Worm (Caenorhabditis elegans): ENCODE results near the gene spp-7.
"Not testable (repeated sequence)": the region's sequence is repeated elsewhere in the genome, so short reads cannot be mapped to it uniquely, and the experiment has no call there.

spp-7 gene

ce11 chrIV:5415696-5416095 lies at the start of gene spp-7:
TSS of gene spp-7 (minus strand) at chrIV:5415796.
- TF ChIP-seq tlp-1 (tag; optimal IDR thresholded peaks at IDR 0.05): no peak
- no peak for TF ChIP-seq lsy-2 (tag; optimal IDR thresholded peaks at IDR 0.05)
- no peak for TF ChIP-seq tbx-2 (tag; optimal IDR thresholded peaks at IDR 0.05)
- no peak for TF ChIP-seq zip-4 (GFP tag; optimal IDR thresholded peaks at IDR 0.05)
- TF ChIP-seq nhr-12 (tag; optimal IDR thresholded peaks at IDR 0.05): no peak
- TF ChIP-seq nhr-11 (tag; optimal IDR thresholded peaks at IDR 0.05): no peak
- TF ChIP-seq ztf-4 (tag; optimal IDR thresholded peaks at IDR 0.05): no peak
- no peak for TF ChIP-seq hlh-17 (GFP tag; optimal IDR thresholded peaks at IDR 0.05; ENCODE audit: borderline replicate concordance)
- TF ChIP-seq sup-37 (GFP tag; optimal IDR thresholded peaks at IDR 0.05): no peak
- no peak for TF ChIP-seq ztf-11 (tag; optimal IDR thresholded peaks at IDR 0.05)
- TF ChIP-seq nhr-20 (tag; optimal IDR thresholded peaks at IDR 0.05): no peak
- TF ChIP-seq pax-3 (tag; optimal IDR thresholded peaks at IDR 0.05): no peak
- TF ChIP-seq nhr-237 (tag; optimal IDR thresholded peaks at IDR 0.05): no peak
- no peak for TF ChIP-seq snpc-4 (tag; optimal IDR thresholded peaks at IDR 0.05)

ce11 chrIV:5464403-5464802 lies 48.8 kb upstream of the spp-7 start, which contains the start of gene Y52D5A.2:
TSS of gene Y52D5A.2 (minus strand) at chrIV:5464503.
- not testable (repeated sequence) for TF ChIP-seq blmp-1 (tag; optimal IDR thresholded peaks at IDR 0.05); unc-130 (tag; optimal IDR thresholded peaks at IDR 0.05); zip-4 (GFP tag; optimal IDR thresholded peaks at IDR 0.05)

- no peak for TF ChIP-seq pqm-1 (tag; optimal IDR thresholded peaks at IDR 0.05)
Measured at ce11 chrIV:5462820-5463219, 47.2 kb upstream of the spp-7 start.

- not testable (repeated sequence) for TF ChIP-seq zip-4 (GFP tag; optimal IDR thresholded peaks at IDR 0.05); isw-1 (GFP tag; IDR thresholded peaks at IDR 0.05); lin-13 (GFP tag; optimal IDR thresholded peaks at IDR 0.05)
Measured at ce11 chrIV:5455999-5456398, 40.4 kb upstream of the spp-7 start, which contains the start of gene Y4C6A.3. TSS of gene Y4C6A.3 (minus strand) at chrIV:5456099.

ce11 chrIV:5452667-5453066 lies 37.1 kb upstream of the spp-7 start, which contains the start of gene Y4C6A.4:
TSS of gene Y4C6A.4 (plus strand) at chrIV:5452967.
- no peak for TF ChIP-seq ceh-8 (GFP tag; optimal IDR thresholded peaks at IDR 0.05)
- TF ChIP-seq unc-98 (GFP tag; IDR thresholded peaks at IDR 0.05): no peak
- no peak for TF ChIP-seq mep-1 (tag; optimal IDR thresholded peaks at IDR 0.05)
- TF ChIP-seq nhr-237 (tag; optimal IDR thresholded peaks at IDR 0.05): no peak
- TF ChIP-seq tlp-1 (tag; optimal IDR thresholded peaks at IDR 0.05): no peak
- no peak for TF ChIP-seq ets-5 (GFP tag; IDR thresholded peaks at IDR 0.05)
- TF ChIP-seq aha-1 (tag; optimal IDR thresholded peaks at IDR 0.05): no peak
- TF ChIP-seq lin-13 (GFP tag; optimal IDR thresholded peaks at IDR 0.05): no peak
- TF ChIP-seq pqm-1 (tag; optimal IDR thresholded peaks at IDR 0.05): no peak
- TF ChIP-seq aly-2 (tag; optimal IDR thresholded peaks at IDR 0.05): no peak
- no peak for TF ChIP-seq zip-4 (GFP tag; optimal IDR thresholded peaks at IDR 0.05)
- TF ChIP-seq nhr-20 (tag; optimal IDR thresholded peaks at IDR 0.05): no peak
- no peak for TF ChIP-seq dsc-1 (tag; optimal IDR thresholded peaks at IDR 0.05)
- TF ChIP-seq C34B4.2 (tag; optimal IDR thresholded peaks at IDR 0.05): no peak
- no peak for TF ChIP-seq nhr-85 (tag)
- no peak for TF ChIP-seq ztf-11 (tag; optimal IDR thresholded peaks at IDR 0.05)

ce11 chrIV:5438705-5439104 lies 23.1 kb upstream of the spp-7 start, which contains the start of gene mgl-3:
TSS of gene mgl-3 (plus strand) at chrIV:5439005.
- no peak for TF ChIP-seq ztf-11 (tag; optimal IDR thresholded peaks at IDR 0.05)

- TF ChIP-seq nhr-237 (tag; optimal IDR thresholded peaks at IDR 0.05) (no peak), hlh-17 (GFP tag; optimal IDR thresholded peaks at IDR 0.05; ENCODE audit: borderline replicate concordance) (no peak), ceh-88 (GFP tag; IDR thresholded peaks at IDR 0.05) (no peak), nhr-71 (tag; optimal IDR thresholded peaks at IDR 0.05) (no peak), mef-2 (tag; optimal IDR thresholded peaks at IDR 0.05) (no peak), snu-23 (GFP tag; optimal IDR thresholded peaks at IDR 0.05) (no peak), sup-37 (GFP tag; optimal IDR thresholded peaks at IDR 0.05) (no peak), C16A3.4 (tag; optimal IDR thresholded peaks at IDR 0.05) (no peak), sptf-1 (tag; optimal IDR thresholded peaks at IDR 0.05) (no peak), sox-4 (tag; optimal IDR thresholded peaks at IDR 0.05) (no peak), nhr-19 (GFP tag; conservative IDR thresholded peaks at IDR 0.05) (no peak), unc-30 (tag; optimal IDR thresholded peaks at IDR 0.05) (no peak), rnt-1 (tag; optimal IDR thresholded peaks at IDR 0.05) (no peak), nhr-28 (tag; optimal IDR thresholded peaks at IDR 0.05) (no peak)
Measured at ce11 chrIV:5419122-5419521, 3.5 kb upstream of the spp-7 start, which contains the start of gene ehn-3. TSS of gene ehn-3 (minus strand) at chrIV:5419222.
